Worm (Caenorhabditis elegans) whole organism, mixed stage, embryonic: ENCODE measurements around the gene Y75B12A.2.

Experiments used
- elt-3 ChIP-seq: fragments of 150-350 bp; optimal IDR thresholded peaks from 2 replicates; lab custom pipeline; 2014; ENCODE audit warnings: missing biosample characterization, missing genetic modification characterization
- flh-1 ChIP-seq: fragments of 200-800 bp; sonication (Bioruptor generic); optimal IDR thresholded peaks from 2 replicates; lab custom pipeline; 2018; ENCODE audit warnings: mild to moderate bottlenecking, missing genetic modification characterization, moderate library complexity, missing compliant biosample characterization
- lsy-2 ChIP-seq: fragments of 150-350 bp; optimal IDR thresholded peaks from 2 replicates; lab custom pipeline; 2014; ENCODE audit warnings: missing biosample characterization, missing genetic modification characterization
- nhr-2 ChIP-seq: fragments of 150-350 bp; optimal IDR thresholded peaks from 2 replicates; lab custom pipeline; 2014; ENCODE audit warnings: missing biosample characterization, missing genetic modification characterization
- nhr-28 ChIP-seq: fragments of 150-350 bp; optimal IDR thresholded peaks from 2 replicates; lab custom pipeline; 2014; ENCODE audit warnings: missing biosample characterization, missing genetic modification characterization
- nhr-76 ChIP-seq: sonication (generic microtip); optimal IDR thresholded peaks from 2 replicates; lab custom pipeline; 2017; ENCODE audit warnings: missing biosample characterization, missing genetic modification characterization
- pha-4 ChIP-seq: fragments of 150-350 bp; optimal IDR thresholded peaks from 2 replicates; lab custom pipeline; 2018; ENCODE audit warnings: missing biosample characterization, missing genetic modification reagents, missing genetic modification characterization
- unc-39 ChIP-seq: fragments of 150-350 bp; optimal IDR thresholded peaks from 2 replicates; lab custom pipeline; 2014; ENCODE audit warnings: missing biosample characterization, missing genetic modification characterization
- ztf-11 ChIP-seq: fragments of 150-350 bp; optimal IDR thresholded peaks from 2 replicates; lab custom pipeline; 2014; ENCODE audit warnings: missing biosample characterization, missing genetic modification characterization

DNA sequence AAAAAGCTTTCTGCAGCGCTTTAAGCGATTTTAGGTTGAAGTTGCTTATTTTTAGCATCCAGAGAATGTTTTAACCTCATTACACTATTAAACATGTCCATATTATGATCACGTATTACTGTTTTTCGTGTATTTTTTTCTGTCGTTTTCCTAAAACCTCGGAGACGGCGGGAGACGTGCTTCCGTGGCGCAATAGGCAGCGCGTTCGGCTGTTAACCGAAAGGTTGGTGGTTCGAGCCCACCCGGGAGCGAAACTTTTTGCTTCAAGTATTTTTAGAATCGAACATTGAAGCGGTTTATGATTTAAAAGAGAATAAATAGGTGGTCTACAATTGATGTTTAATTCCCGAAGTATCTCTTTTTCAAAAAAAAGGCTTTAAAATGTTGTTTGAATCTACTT, 47.1 kb downstream of the Y75B12A.2 start:
- TF ChIP-seq elt-3 (tag; lab: Kevin White, UChicago) (no peak), pha-4 (tag; lab: Kevin White, UChicago) (no peak), unc-39 (tag; lab: Kevin White, UChicago) (no peak), nhr-2 (tag; lab: Kevin White, UChicago) (no peak), ztf-11 (no peak), nhr-76 (no peak), flh-1 (GFP tag; lab: Kevin White, UChicago) (no peak), nhr-28 (tag; lab: Kevin White, UChicago) (no peak), lsy-2 (tag; lab: Kevin White, UChicago) (no peak)
